Fruit fly (Drosophila melanogaster) whole organism, adult: ENCODE data around the gene CG5079.

ENCODE experiments used
- CG11617 ChIP-seq: fragments of 200-800 bp; sonication (Bioruptor generic); optimal IDR thresholded peaks from 2 replicates; lab custom pipeline; 2017; ENCODE audit warnings: mild to moderate bottlenecking, missing biosample characterization, missing genetic modification reagents, missing genetic modification characterization
- CG12768 ChIP-seq: fragments of 200-800 bp; sonication (Bioruptor generic); optimal IDR thresholded peaks from 2 replicates; lab custom pipeline; 2017; ENCODE audit warnings: missing biosample characterization, missing genetic modification characterization, mild to moderate bottlenecking, moderate library complexity, missing genetic modification reagents
- CG14711 ChIP-seq: fragments of 200-800 bp; sonication (Bioruptor generic); optimal IDR thresholded peaks from 2 replicates; lab custom pipeline; 2018; ENCODE audit warnings: missing biosample characterization, mild to moderate bottlenecking, missing genetic modification characterization, moderate library complexity
- CG1620 ChIP-seq: fragments of 200-800 bp; sonication (Bioruptor generic); optimal IDR thresholded peaks from 2 replicates; lab custom pipeline; 2016; ENCODE audit warnings: missing biosample characterization, missing genetic modification characterization
- CG33017 ChIP-seq: fragments of 200-800 bp; sonication (Bioruptor generic); optimal IDR thresholded peaks from 2 replicates; lab custom pipeline; 2018; ENCODE audit warnings: missing biosample characterization, mild to moderate bottlenecking, missing genetic modification characterization, moderate library complexity
- CG5204 ChIP-seq: fragments of 200-800 bp; sonication (Bioruptor generic); optimal IDR thresholded peaks from 2 replicates; lab custom pipeline; 2016; ENCODE audit warnings: missing biosample characterization, missing genetic modification characterization
- CG7045 ChIP-seq: fragments of 200-800 bp; sonication (Bioruptor generic); optimal IDR thresholded peaks from 2 replicates; lab custom pipeline; 2017; ENCODE audit warnings: missing biosample characterization, mild to moderate bottlenecking, missing genetic modification characterization
- CG7101 ChIP-seq: fragments of 200-800 bp; sonication (Bioruptor generic); optimal IDR thresholded peaks from 2 replicates; lab custom pipeline; 2018; ENCODE audit warnings: missing biosample characterization, mild to moderate bottlenecking, missing genetic modification characterization, moderate library complexity
- Clk ChIP-seq: fragments of 200-800 bp; sonication (Bioruptor generic); optimal IDR thresholded peaks from 2 replicates; lab custom pipeline; 2017; ENCODE audit warnings: missing biosample characterization, missing genetic modification characterization
- Crg-1 ChIP-seq: fragments of 200-800 bp; sonication (Bioruptor generic); optimal IDR thresholded peaks from 2 replicates; lab custom pipeline; 2016; ENCODE audit warnings: missing biosample characterization, missing genetic modification characterization
- Hr96 ChIP-seq: fragments of 200-800 bp; sonication (Bioruptor generic); optimal IDR thresholded peaks from 2 replicates; lab custom pipeline; 2016; ENCODE audit warnings: missing biosample characterization, missing genetic modification characterization
- Mnt ChIP-seq: fragments of 200-800 bp; sonication (Bioruptor generic); optimal IDR thresholded peaks from 2 replicates; lab custom pipeline; 2016; ENCODE audit warnings: missing biosample characterization, mild to moderate bottlenecking, missing genetic modification characterization
- bab1 ChIP-seq: fragments of 200-800 bp; sonication (Bioruptor generic); optimal IDR thresholded peaks from 3 replicates; lab custom pipeline; 2019; ENCODE audit warnings: missing biosample characterization, mild to moderate bottlenecking, missing genetic modification characterization, moderate library complexity
- cic ChIP-seq: fragments of 200-800 bp; sonication (Bioruptor generic); optimal IDR thresholded peaks from 2 replicates; lab custom pipeline; 2017; ENCODE audit warnings: missing biosample characterization, mild to moderate bottlenecking, missing genetic modification characterization, moderate library complexity
- cnc ChIP-seq, 2 experiments: fragments of >200 bp; optimal IDR thresholded peaks; 2 replicates each; lab custom pipeline; 2017
- kay ChIP-seq: fragments of 200-800 bp; sonication (Bioruptor generic); peaks from one replicate; lab custom pipeline; 2016; ENCODE audit warnings: missing biosample characterization, missing genetic modification characterization, borderline replicate concordance
- ovo ChIP-seq: fragments of 200-800 bp; sonication (Bioruptor generic); optimal IDR thresholded peaks from 2 replicates; lab custom pipeline; 2016; ENCODE audit warnings: missing biosample characterization, missing genetic modification characterization
- pad ChIP-seq: fragments of 200-800 bp; sonication (Bioruptor generic); optimal IDR thresholded peaks from 3 replicates; lab custom pipeline; 2017; ENCODE audit warnings: missing biosample characterization, missing genetic modification characterization, mild to moderate bottlenecking, moderate library complexity, missing genetic modification reagents
- tj ChIP-seq: fragments of 200-800 bp; sonication (Bioruptor generic); optimal IDR thresholded peaks from 3 replicates; lab custom pipeline; 2017; ENCODE audit warnings: missing biosample characterization, mild to moderate bottlenecking, missing genetic modification characterization, moderate library complexity
- toe ChIP-seq: fragments of 200-800 bp; sonication (Bioruptor generic); optimal IDR thresholded peaks from 2 replicates; lab custom pipeline; 2016; ENCODE audit warnings: missing biosample characterization, missing genetic modification characterization

The CG5079 gene

DNA sequence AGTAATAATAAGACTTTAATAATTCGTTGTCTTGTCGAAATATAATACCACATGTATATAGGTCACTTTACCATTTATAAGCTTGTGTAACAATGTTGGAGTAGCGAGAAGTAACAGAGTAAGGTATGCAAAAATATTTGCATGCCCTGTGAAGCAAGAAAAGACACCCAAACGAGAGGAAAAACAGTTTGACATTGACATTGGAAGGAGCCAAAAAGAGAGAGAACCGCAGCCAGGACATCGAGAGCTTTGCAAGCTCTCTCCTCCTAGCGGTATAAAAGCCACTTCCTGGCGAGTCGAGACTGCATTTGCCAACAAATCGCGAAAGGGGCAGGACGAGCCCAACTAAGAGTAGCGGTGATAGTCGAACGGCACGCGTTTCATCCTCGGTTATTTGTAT, at the start of gene CG5079:
TSS of gene CG5079 (plus strand) at position 301 of the 400 bp plus-strand sequence.
- no peak for TF ChIP-seq CG33017 (tag; lab: Kevin White, UChicago)

DNA sequence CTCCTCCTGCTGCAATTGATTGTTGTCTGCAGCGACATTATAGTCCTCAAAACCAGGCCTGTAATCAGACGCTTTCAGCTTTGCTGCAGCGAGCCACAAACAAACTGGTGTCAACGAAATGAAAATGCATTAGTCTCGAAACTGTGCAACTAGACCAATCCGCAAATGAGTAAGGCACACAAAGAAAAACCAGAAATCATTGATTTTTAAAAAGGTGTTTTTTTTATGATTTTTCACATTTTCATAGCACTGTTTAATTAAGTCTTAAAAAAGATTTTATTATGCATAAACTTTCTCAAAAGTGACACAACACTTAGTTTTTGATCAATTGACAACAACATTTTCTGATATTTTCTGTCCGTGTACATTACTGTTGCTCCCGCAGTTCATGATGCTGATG, 30.4 kb upstream of the CG5079 start, which contains the start of gene CG4582:
TSS of gene CG4582 (minus strand) at position 101 of the 400 bp plus-strand sequence.
- TF ChIP-seq CG5204 (GFP tag; lab: Kevin White, UChicago), result no peak

DNA sequence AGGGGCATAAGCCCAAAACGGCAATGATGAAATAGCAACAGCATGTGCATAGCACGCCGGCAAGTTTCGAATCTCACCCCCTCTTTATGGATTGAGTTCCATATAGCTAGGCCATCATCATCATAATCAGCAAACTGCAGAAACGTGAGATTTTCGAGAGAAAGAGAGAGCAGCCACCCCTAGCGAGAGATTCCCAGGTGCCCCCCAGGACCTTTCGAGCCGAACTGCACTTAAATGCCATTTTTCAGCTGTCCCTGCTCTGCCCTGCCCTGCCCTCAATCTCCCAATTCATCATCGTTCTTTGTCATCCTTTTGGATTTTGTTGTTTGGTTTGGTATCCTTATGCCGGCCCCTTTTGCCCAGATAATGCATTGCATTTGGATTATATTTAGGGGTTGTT, 25.8 kb upstream of the CG5079 start:
- TF ChIP-seq CG5204 (GFP tag; lab: Kevin White, UChicago) (no peak), CG7045 (no peak), kay (GFP tag; lab: Kevin White, UChicago) (no peak), toe (GFP tag; lab: Kevin White, UChicago) (no peak), Mnt (no peak), CG14711 (tag; lab: Kevin White, UChicago) (no peak), pad (no peak), CG33017 (tag; lab: Kevin White, UChicago) (no peak), cnc (optimal IDR thresholded peaks at IDR 0.05; lab: Kevin White, UChicago) (no peak), Hr96 (GFP tag; lab: Kevin White, UChicago) (no peak), bab1 (GFP tag; lab: Kevin White, UChicago) (no peak), CG7101 (tag; lab: Kevin White, UChicago) (no peak), tj (no peak), Clk (GFP tag; lab: Kevin White, UChicago) (no peak), CG11617 (GFP tag; lab: Kevin White, UChicago) (no peak), cic (no peak), ovo (GFP tag; lab: Kevin White, UChicago) (no peak), CG12768 (no peak)

DNA sequence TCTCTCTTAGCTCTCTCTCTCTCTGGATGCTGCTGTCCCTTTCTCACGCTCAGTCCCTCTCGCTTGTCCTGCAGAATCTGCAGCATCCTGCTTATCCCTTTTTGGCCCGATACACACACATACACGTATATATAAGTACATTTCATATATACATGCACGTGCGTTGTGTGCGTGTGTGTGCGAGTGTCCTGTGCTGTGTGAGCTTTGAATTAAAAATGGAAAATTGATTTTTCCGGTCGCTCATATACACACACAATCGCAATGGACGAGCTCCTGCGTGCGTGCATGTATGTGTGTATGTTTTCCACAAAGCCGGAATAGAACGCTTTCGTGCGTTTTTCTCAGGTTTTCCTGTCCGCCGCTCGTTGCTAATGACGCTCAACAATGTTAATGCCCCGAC, 25.0 kb upstream of the CG5079 start:
- TF ChIP-seq Mnt (no peak), CG1620 (no peak), ovo (GFP tag; lab: Kevin White, UChicago) (no peak), CG33017 (tag; lab: Kevin White, UChicago) (no peak), pad (no peak), bab1 (GFP tag; lab: Kevin White, UChicago) (no peak), toe (GFP tag; lab: Kevin White, UChicago) (no peak), Crg-1 (GFP tag; lab: Kevin White, UChicago) (no peak), CG14711 (tag; lab: Kevin White, UChicago) (no peak), CG12768 (no peak), kay (GFP tag; lab: Kevin White, UChicago) (no peak), CG7045 (no peak), CG7101 (tag; lab: Kevin White, UChicago) (no peak), Hr96 (GFP tag; lab: Kevin White, UChicago) (no peak), cnc (optimal IDR thresholded peaks at IDR 0.05; lab: Kevin White, UChicago) (no peak), CG5204 (GFP tag; lab: Kevin White, UChicago) (no peak), cic (no peak)

DNA sequence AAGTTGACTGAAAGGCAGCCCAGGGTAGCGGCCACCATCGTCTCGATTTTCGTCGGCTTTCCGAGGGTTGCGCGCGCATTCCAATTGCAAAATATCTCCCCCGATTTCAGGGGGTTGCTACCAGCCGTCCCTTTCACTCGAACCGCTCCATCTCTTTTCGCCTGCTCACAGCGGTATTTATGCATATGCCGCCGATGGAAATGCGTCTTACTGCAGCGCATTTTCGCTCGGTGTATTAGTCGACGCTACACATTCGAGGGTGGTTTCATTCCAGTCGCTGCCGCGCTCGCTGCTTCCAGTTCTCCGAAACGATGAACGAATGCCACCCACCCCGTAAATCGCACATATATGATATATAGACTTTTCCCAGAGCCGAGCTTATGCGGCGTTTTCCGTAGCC, 24.3 kb upstream of the CG5079 start:
- peak; percentile 9 for TF ChIP-seq pad
- peak; percentile 10 for TF ChIP-seq Hr96 (GFP tag; lab: Kevin White, UChicago)
- peak; percentile 11 for TF ChIP-seq Clk (GFP tag; lab: Kevin White, UChicago)
- no peak for TF ChIP-seq CG14711 (tag; lab: Kevin White, UChicago)
- TF ChIP-seq CG12768, result peak; percentile 46
- TF ChIP-seq bab1 (GFP tag; lab: Kevin White, UChicago), result no peak

DNA sequence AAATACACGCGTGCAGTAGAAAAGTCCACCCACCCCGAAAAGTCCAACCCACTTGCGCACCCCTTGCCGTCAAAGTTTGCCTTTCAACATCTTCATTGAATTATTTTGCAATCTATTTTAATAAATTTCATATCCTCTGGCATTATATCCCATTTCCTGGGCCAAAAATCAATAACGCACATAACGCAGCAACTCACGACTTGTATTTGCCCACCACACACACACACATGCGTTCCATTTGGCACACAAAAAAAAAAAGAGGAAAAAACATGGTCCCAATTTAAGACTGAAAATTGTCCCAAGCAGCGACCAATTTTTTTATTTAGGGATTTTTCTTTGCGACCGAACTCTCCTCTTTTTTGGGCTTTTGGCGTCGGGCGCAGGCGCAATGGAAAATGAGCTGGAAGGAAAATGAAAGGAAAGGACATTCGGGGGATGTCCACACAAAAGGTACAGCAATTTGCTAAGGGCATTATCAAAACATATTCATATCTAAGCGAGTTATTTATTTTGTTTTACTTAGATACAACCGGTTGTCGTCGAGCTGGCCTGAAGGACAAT, 22.5 kb upstream of the CG5079 start:
- no peak for TF ChIP-seq tj
- no peak for TF ChIP-seq toe (GFP tag; lab: Kevin White, UChicago)
- TF ChIP-seq CG5204 (GFP tag; lab: Kevin White, UChicago), result no peak

DNA sequence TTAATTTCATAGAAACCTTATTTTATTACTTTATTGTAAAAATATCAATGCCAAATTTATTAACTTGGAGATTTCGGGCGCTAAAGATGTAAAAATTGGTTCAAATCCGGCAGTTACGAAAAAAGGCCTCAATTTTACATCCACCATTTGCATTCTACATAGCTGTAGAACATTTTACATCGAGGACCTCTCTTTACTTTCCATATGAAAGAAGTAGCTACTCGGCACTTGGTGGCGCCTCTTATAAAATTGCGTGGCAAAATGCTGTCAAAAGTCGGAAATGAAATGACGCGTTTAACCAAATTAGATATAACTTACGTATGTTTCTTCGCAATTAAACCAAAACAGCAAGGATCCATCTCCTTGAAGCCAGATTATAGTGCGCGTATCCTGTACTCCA, 22.0 kb upstream of the CG5079 start:
- TF ChIP-seq ovo (GFP tag; lab: Kevin White, UChicago), result no peak
- no peak for TF ChIP-seq kay (GFP tag; lab: Kevin White, UChicago)
- no peak for TF ChIP-seq bab1 (GFP tag; lab: Kevin White, UChicago)
- no peak for TF ChIP-seq CG11617 (GFP tag; lab: Kevin White, UChicago)
- no peak for TF ChIP-seq pad
- TF ChIP-seq CG7045, result no peak
- no peak for TF ChIP-seq Hr96 (GFP tag; lab: Kevin White, UChicago)
- no peak for TF ChIP-seq Mnt
- no peak for TF ChIP-seq cnc (optimal IDR thresholded peaks at IDR 0.05; lab: Kevin White, UChicago)
- TF ChIP-seq CG33017 (tag; lab: Kevin White, UChicago), result no peak
- TF ChIP-seq CG1620, result no peak
- no peak for TF ChIP-seq Clk (GFP tag; lab: Kevin White, UChicago)
- TF ChIP-seq Crg-1 (GFP tag; lab: Kevin White, UChicago), result no peak
- TF ChIP-seq cic, result no peak
- no peak for TF ChIP-seq tj
- TF ChIP-seq CG12768, result no peak
- TF ChIP-seq CG14711 (tag; lab: Kevin White, UChicago), result no peak
- TF ChIP-seq toe (GFP tag; lab: Kevin White, UChicago), result no peak
